Worm (Caenorhabditis elegans): ENCODE measurements around the gene srv-17.

DNA sequence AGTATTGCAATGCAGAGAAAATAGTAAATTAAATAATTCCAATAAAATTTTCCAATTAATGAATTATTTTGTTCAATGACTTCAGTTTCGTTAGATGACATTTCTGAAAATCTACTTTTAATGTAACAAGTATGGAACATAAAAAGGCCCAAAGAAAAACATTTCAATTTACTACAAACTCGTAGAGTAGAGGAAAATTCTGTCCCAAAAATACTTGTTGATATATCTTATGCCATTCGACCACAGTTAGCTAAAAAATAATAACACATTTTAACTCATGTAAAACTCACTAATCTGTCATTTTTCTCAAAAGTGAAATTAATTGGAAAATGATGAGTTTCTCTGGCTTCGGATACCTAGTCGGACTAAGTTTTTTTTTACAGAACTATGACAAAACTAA lies 7.3 kb upstream of the srv-17 start, which contains the start of gene srv-21:
- TF ChIP-seq nhr-28 (tag; optimal IDR thresholded peaks at IDR 0.05) (no peak), zip-8 (tag; optimal IDR thresholded peaks at IDR 0.05) (no peak), mab-5 (tag; optimal IDR thresholded peaks at IDR 0.05) (no peak), unc-120 (tag; optimal IDR thresholded peaks at IDR 0.05; ENCODE audit: poor library complexity, severe bottlenecking) (no peak), M03D4.4 (tag; optimal IDR thresholded peaks at IDR 0.05) (no peak), lsy-2 (tag; optimal IDR thresholded peaks at IDR 0.05) (no peak), ceh-83 (GFP tag; optimal IDR thresholded peaks at IDR 0.05) (no peak), nhr-237 (tag; optimal IDR thresholded peaks at IDR 0.05) (no peak), elt-1 (tag; optimal IDR thresholded peaks at IDR 0.05; ENCODE audit: borderline replicate concordance, insufficient read depth) (no peak), pha-4 (tag; optimal IDR thresholded peaks at IDR 0.05) (no peak), nhr-2 (tag; optimal IDR thresholded peaks at IDR 0.05) (no peak)

Data from whole organism, mixed stage, embryonic.